Worm (Caenorhabditis elegans) whole organism, early embryonic: ENCODE data around the gene nep-21.

ENCODE experiments used
- B0310.2 ChIP-seq: sonication (generic microtip); optimal IDR thresholded peaks from 2 replicates; lab custom pipeline; 2016; ENCODE audit warnings: mild to moderate bottlenecking, missing genetic modification characterization, missing compliant biosample characterization
- F13C5.2 ChIP-seq: sonication (generic microtip); optimal IDR thresholded peaks from 2 replicates; lab custom pipeline; 2017; ENCODE audit warnings: mild to moderate bottlenecking, missing genetic modification characterization, inconsistent platforms, missing compliant biosample characterization
- aly-1 ChIP-seq: sonication (generic microtip); optimal IDR thresholded peaks from 2 replicates; lab custom pipeline; 2016; ENCODE audit warnings: missing genetic modification characterization, missing compliant biosample characterization
- ama-1 ChIP-seq: fragments of 150-350 bp; optimal IDR thresholded peaks from 2 replicates; lab custom pipeline; 2014
- ceh-13 ChIP-seq: fragments of 200-800 bp; sonication (Bioruptor generic); optimal IDR thresholded peaks from 2 replicates; lab custom pipeline; 2018; ENCODE audit warnings: mild to moderate bottlenecking, missing genetic modification characterization, missing compliant biosample characterization
- ceh-36 ChIP-seq: sonication (generic microtip); optimal IDR thresholded peaks from 2 replicates; lab custom pipeline; 2016; ENCODE audit warnings: missing genetic modification characterization, inconsistent platforms, missing compliant biosample characterization
- ets-7 ChIP-seq: sonication (generic microtip); optimal IDR thresholded peaks from 2 replicates; lab custom pipeline; 2016; ENCODE audit warnings: missing genotype, missing genetic modification characterization, missing compliant biosample characterization
- flt-1 ChIP-seq: fragments of 200-800 bp; sonication (Bioruptor generic); IDR thresholded peaks from 2 replicates; pipeline ENCODE4 v1.3.6; 2022; ENCODE audit warnings: missing genetic modification characterization, missing compliant biosample characterization
- hmbx-1 ChIP-seq: sonication (generic microtip); optimal IDR thresholded peaks from 2 replicates; lab custom pipeline; 2016; ENCODE audit warnings: mild to moderate bottlenecking, missing genetic modification characterization, missing compliant biosample characterization
- hmg-4 ChIP-seq: fragments of 200-800 bp; sonication (Bioruptor generic); optimal IDR thresholded peaks from 2 replicates; lab custom pipeline; 2018; ENCODE audit warnings: mild to moderate bottlenecking, missing genetic modification characterization, missing compliant biosample characterization
- hnd-1 ChIP-seq: sonication (generic microtip); optimal IDR thresholded peaks from 2 replicates; lab custom pipeline; 2016; ENCODE audit warnings: missing genetic modification characterization, missing compliant biosample characterization
- pes-1 ChIP-seq: fragments of 200-800 bp; sonication (Bioruptor generic); IDR thresholded peaks from 2 replicates; pipeline ENCODE4 v1.3.6; 2022; ENCODE audit warnings: missing genetic modification reagents, missing genetic modification characterization, missing compliant biosample characterization
- scrt-1 ChIP-seq: fragments of 200-800 bp; sonication (Bioruptor generic); IDR thresholded peaks from 2 replicates; pipeline ENCODE4 v1.3.6; 2022; ENCODE audit warnings: missing genetic modification characterization, missing compliant biosample characterization
- sea-1 ChIP-seq: fragments of 200-800 bp; sonication (Bioruptor generic); conservative IDR thresholded peaks from 2 replicates; pipeline ENCODE4 v1.3.6; 2022; ENCODE audit warnings: missing genetic modification characterization, missing compliant biosample characterization
- tbx-11 ChIP-seq: fragments of 200-800 bp; sonication (Bioruptor generic); IDR thresholded peaks from 2 replicates; pipeline ENCODE4 v1.3.6; 2022; ENCODE audit warnings: missing genetic modification characterization, missing compliant biosample characterization
- tbx-37 ChIP-seq: fragments of 200-800 bp; sonication (Bioruptor generic); conservative IDR thresholded peaks from 2 replicates; pipeline ENCODE4 v1.3.6; 2022; ENCODE audit warnings: missing genetic modification reagents, missing genetic modification characterization, missing compliant biosample characterization
- tra-4 ChIP-seq: sonication (generic microtip); optimal IDR thresholded peaks from 2 replicates; lab custom pipeline; 2017; ENCODE audit warnings: missing genetic modification characterization, missing compliant biosample characterization

The nep-21 gene

DNA sequence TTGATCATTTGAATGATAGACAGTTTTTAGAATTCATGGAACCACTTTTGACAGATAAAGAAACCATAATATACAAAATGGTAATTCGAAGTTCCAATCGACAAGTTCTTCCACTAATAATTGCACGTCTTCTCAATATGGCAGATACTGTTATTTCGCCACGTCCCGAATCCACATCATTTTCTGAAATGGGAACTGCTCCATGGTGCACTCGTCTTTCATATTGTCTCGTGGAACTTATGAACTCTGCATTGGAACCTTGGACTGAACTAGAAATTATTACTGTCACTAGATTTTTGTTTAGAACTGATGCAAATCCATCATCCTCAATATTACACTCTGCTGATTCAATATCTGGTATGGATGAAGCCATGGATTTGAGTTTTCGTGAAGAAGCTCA, 39.2 kb downstream of the nep-21 start:
- TF ChIP-seq F13C5.2 (tag; lab: Kevin White, UChicago) (no peak), pes-1 (GFP tag; lab: Robert Waterston, UW) (no peak), sea-1 (no peak), hnd-1 (tag; lab: Kevin White, UChicago) (no peak), ama-1 (lab: Kevin White, UChicago) (no peak), hmbx-1 (no peak), scrt-1 (GFP tag; lab: Robert Waterston, UW) (no peak), tra-4 (tag; lab: Kevin White, UChicago) (no peak), aly-1 (tag; lab: Kevin White, UChicago) (no peak), tbx-37 (GFP tag; lab: Robert Waterston, UW) (no peak), B0310.2 (tag; lab: Kevin White, UChicago) (no peak), flt-1 (GFP tag; lab: Robert Waterston, UW) (no peak), ets-7 (tag; lab: Kevin White, UChicago) (no peak), ceh-36 (tag; lab: Kevin White, UChicago) (no peak), ceh-13 (GFP tag; lab: Kevin White, UChicago) (no peak)

DNA sequence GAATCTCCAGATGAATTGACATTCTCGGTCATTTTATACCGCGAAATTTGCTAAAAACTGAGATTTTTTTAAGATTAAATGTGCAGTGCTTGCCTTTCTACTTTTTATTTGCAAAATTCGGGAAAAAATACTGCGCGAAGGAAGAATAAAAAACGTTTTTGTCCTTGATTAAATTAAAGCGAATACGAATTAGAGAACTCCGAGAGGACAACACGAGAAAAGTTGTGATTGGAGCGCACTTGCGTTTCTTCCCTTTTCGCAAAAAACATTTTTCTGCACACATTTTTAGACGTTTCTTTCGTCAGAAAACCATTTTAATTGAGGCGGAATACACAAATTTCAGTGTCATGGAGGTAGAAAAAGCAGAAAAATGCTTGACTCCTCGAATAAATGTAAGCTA, 40.8 kb downstream of the nep-21 start, which contains the start of the genes trm-1 and ints-2:
trm-1 (minus strand) TSS at position 175 of the 400 bp plus-strand sequence.
ints-2 (plus strand) TSS at position 249 of the 400 bp plus-strand sequence.
- TF ChIP-seq tbx-37 (GFP tag; lab: Robert Waterston, UW) (no peak), ets-7 (tag; lab: Kevin White, UChicago) (no peak), B0310.2 (tag; lab: Kevin White, UChicago) (no peak), aly-1 (tag; lab: Kevin White, UChicago) (no peak), F13C5.2 (tag; lab: Kevin White, UChicago) (no peak), sea-1 (no peak)

- TF ChIP-seq tbx-11 (GFP tag; lab: Robert Waterston, UW) (no peak), hmg-4 (GFP tag; lab: Kevin White, UChicago) (no peak), hmbx-1 (no peak), scrt-1 (GFP tag; lab: Robert Waterston, UW) (no peak), B0310.2 (tag; lab: Kevin White, UChicago) (no peak)
Measured at ce11 chrV:14182860-14183259, 43.4 kb downstream of the nep-21 start, which contains the start of gene cest-2.3. cest-2.3 (minus strand) TSS chrV:14182960.

- TF ChIP-seq ceh-36 (tag; lab: Kevin White, UChicago) = no peak
- no peak for TF ChIP-seq flt-1 (GFP tag; lab: Robert Waterston, UW)
- TF ChIP-seq tbx-37 (GFP tag; lab: Robert Waterston, UW) = no peak
- TF ChIP-seq pes-1 (GFP tag; lab: Robert Waterston, UW) = no peak
- TF ChIP-seq hnd-1 (tag; lab: Kevin White, UChicago) = no peak
- no peak for TF ChIP-seq ceh-13 (GFP tag; lab: Kevin White, UChicago)
- TF ChIP-seq sea-1 = no peak
- TF ChIP-seq tbx-11 (GFP tag; lab: Robert Waterston, UW) = no peak
- TF ChIP-seq B0310.2 (tag; lab: Kevin White, UChicago) = no peak
- no peak for TF ChIP-seq F13C5.2 (tag; lab: Kevin White, UChicago)
- TF ChIP-seq hmg-4 (GFP tag; lab: Kevin White, UChicago) = no peak
- TF ChIP-seq ama-1 (lab: Kevin White, UChicago) = no peak
- TF ChIP-seq aly-1 (tag; lab: Kevin White, UChicago) = no peak
- no peak for TF ChIP-seq scrt-1 (GFP tag; lab: Robert Waterston, UW)
- TF ChIP-seq hmbx-1 = no peak
- TF ChIP-seq tra-4 (tag; lab: Kevin White, UChicago) = no peak
- TF ChIP-seq ets-7 (tag; lab: Kevin White, UChicago) = no peak
Measured at ce11 chrV:14179947-14180346, 46.3 kb downstream of the nep-21 start, which contains the start of gene ZC376.8. ZC376.8 (plus strand) TSS chrV:14180247.

- no peak for TF ChIP-seq hnd-1 (tag; lab: Kevin White, UChicago)
- TF ChIP-seq flt-1 (GFP tag; lab: Robert Waterston, UW) = no peak
- no peak for TF ChIP-seq tra-4 (tag; lab: Kevin White, UChicago)
- no peak for TF ChIP-seq ceh-36 (tag; lab: Kevin White, UChicago)
- no peak for TF ChIP-seq ceh-13 (GFP tag; lab: Kevin White, UChicago)
- no peak for TF ChIP-seq sea-1
- TF ChIP-seq F13C5.2 (tag; lab: Kevin White, UChicago) = no peak
- TF ChIP-seq scrt-1 (GFP tag; lab: Robert Waterston, UW) = no peak
- no peak for TF ChIP-seq aly-1 (tag; lab: Kevin White, UChicago)
- TF ChIP-seq B0310.2 (tag; lab: Kevin White, UChicago) = no peak
- TF ChIP-seq hmg-4 (GFP tag; lab: Kevin White, UChicago) = no peak
- no peak for TF ChIP-seq ama-1 (lab: Kevin White, UChicago)
- no peak for TF ChIP-seq hmbx-1
- TF ChIP-seq tbx-11 (GFP tag; lab: Robert Waterston, UW) = no peak
- no peak for TF ChIP-seq tbx-37 (GFP tag; lab: Robert Waterston, UW)
- TF ChIP-seq pes-1 (GFP tag; lab: Robert Waterston, UW) = no peak
- TF ChIP-seq ets-7 (tag; lab: Kevin White, UChicago) = no peak
Measured at ce11 chrV:14177657-14178129, 48.6 kb downstream of the nep-21 start, which contains the start of gene ceh-74. ceh-74 (plus strand) TSS chrV:14178079.

DNA sequence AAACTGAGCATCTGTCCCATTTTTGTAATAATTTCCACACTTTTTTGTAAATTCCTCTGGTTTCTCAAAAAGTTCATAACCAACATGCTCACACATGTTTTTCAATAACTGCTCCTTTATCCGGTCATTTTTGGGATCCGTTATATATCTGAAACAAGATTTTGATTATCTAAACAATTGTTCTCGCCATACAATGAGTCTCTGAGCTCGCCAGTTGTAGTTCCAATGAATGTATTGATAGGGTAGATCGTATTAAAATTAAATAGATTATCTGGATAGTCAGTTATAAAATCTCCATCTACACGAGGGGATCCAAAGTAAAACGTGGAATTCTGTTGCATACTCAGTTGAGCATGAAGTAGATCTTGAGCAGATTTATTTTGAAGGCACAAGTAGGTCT, 49.7 kb downstream of the nep-21 start:
- no peak for TF ChIP-seq B0310.2 (tag; lab: Kevin White, UChicago)
- no peak for TF ChIP-seq ama-1 (lab: Kevin White, UChicago)
- no peak for TF ChIP-seq ceh-36 (tag; lab: Kevin White, UChicago)
- no peak for TF ChIP-seq scrt-1 (GFP tag; lab: Robert Waterston, UW)
- no peak for TF ChIP-seq sea-1
- no peak for TF ChIP-seq ceh-13 (GFP tag; lab: Kevin White, UChicago)
- TF ChIP-seq flt-1 (GFP tag; lab: Robert Waterston, UW) = no peak
- no peak for TF ChIP-seq hmbx-1
- no peak for TF ChIP-seq tra-4 (tag; lab: Kevin White, UChicago)
- TF ChIP-seq ets-7 (tag; lab: Kevin White, UChicago) = no peak
- no peak for TF ChIP-seq hmg-4 (GFP tag; lab: Kevin White, UChicago)
- no peak for TF ChIP-seq pes-1 (GFP tag; lab: Robert Waterston, UW)
- TF ChIP-seq hnd-1 (tag; lab: Kevin White, UChicago) = no peak
- TF ChIP-seq aly-1 (tag; lab: Kevin White, UChicago) = no peak
- TF ChIP-seq tbx-11 (GFP tag; lab: Robert Waterston, UW) = no peak
- TF ChIP-seq tbx-37 (GFP tag; lab: Robert Waterston, UW) = no peak
- no peak for TF ChIP-seq F13C5.2 (tag; lab: Kevin White, UChicago)
